Fruit fly (Drosophila melanogaster) whole organism, wandering third instar larva: ENCODE measurements around the gene CG32079.

ENCODE experiments used
- CG9705 ChIP-seq: fragments of 200-800 bp; sonication (Bioruptor generic); optimal IDR thresholded peaks from 2 replicates; lab custom pipeline; 2018; ENCODE audit warnings: missing biosample characterization, mild to moderate bottlenecking, missing genetic modification characterization
- CrebA ChIP-seq: fragments of 200-800 bp; sonication (Bioruptor generic); optimal IDR thresholded peaks from 2 replicates; lab custom pipeline; 2016; ENCODE audit warnings: missing biosample characterization, mild to moderate bottlenecking, missing genetic modification characterization, borderline replicate concordance
- Dfd ChIP-seq: fragments of >200 bp; optimal IDR thresholded peaks from 2 replicates; lab custom pipeline; 2017; ENCODE audit warnings: missing biosample characterization, missing genetic modification characterization
- Dif ChIP-seq: fragments of 200-275, 200-300 bp; sonication (Bioruptor generic); optimal IDR thresholded peaks from 2 replicates; lab custom pipeline; 2018; ENCODE audit warnings: missing biosample characterization, missing genetic modification characterization; ENCODE audit not compliant: partially characterized antibody
- Hnf4 ChIP-seq: fragments of 200-800 bp; sonication (Bioruptor generic); optimal IDR thresholded peaks from 2 replicates; lab custom pipeline; 2016; ENCODE audit warnings: missing biosample characterization, mild to moderate bottlenecking, missing genetic modification characterization
- Hr78 ChIP-seq: fragments of >200 bp; optimal IDR thresholded peaks from 2 replicates; lab custom pipeline; 2017; ENCODE audit warnings: missing biosample characterization, missing genetic modification characterization
- Hr83 ChIP-seq: fragments of 200-300 bp; sonication (Bioruptor generic); optimal IDR thresholded peaks from 2 replicates; lab custom pipeline; 2016; ENCODE audit warnings: missing biosample characterization, mild to moderate bottlenecking, missing genetic modification characterization, moderate library complexity; ENCODE audit not compliant: poor library complexity, severe bottlenecking
- Jra ChIP-seq: sonication (Bioruptor generic); optimal IDR thresholded peaks from 2 replicates; lab custom pipeline; 2016; ENCODE audit warnings: missing biosample characterization, missing genetic modification characterization
- Myc ChIP-seq: fragments of >200 bp; optimal IDR thresholded peaks from 2 replicates; lab custom pipeline; 2017
- OdsH ChIP-seq: fragments of 200-800 bp; sonication (Bioruptor generic); optimal IDR thresholded peaks from 2 replicates; lab custom pipeline; 2016; ENCODE audit warnings: missing biosample characterization, mild to moderate bottlenecking, missing genetic modification characterization
- Rel ChIP-seq, 2 experiments: fragments of 200-800 bp; sonication (Bioruptor generic) in 1 of 2; optimal IDR thresholded peaks; 2 replicates in 1 of 2; 3 replicates in 1 of 2; lab custom pipeline; 2016 to 2019; ENCODE audit warnings: mild to moderate bottlenecking in 2 of 2, missing biosample characterization in 2 of 2, missing genetic modification characterization in 2 of 2, moderate library complexity in 1 of 2
- Sp1 ChIP-seq: fragments of 200-800 bp; sonication (Bioruptor generic); optimal IDR thresholded peaks from 3 replicates; lab custom pipeline; 2019; ENCODE audit warnings: missing biosample characterization, mild to moderate bottlenecking, missing genetic modification characterization, moderate library complexity
- br ChIP-seq: fragments of 200-800 bp; sonication (Bioruptor generic); optimal IDR thresholded peaks from 2 replicates; lab custom pipeline; 2016; ENCODE audit warnings: missing biosample characterization, missing genetic modification characterization
- dl ChIP-seq, 2 experiments: fragments of 175-275, 200-275 bp in 1 of 2; fragments of 200-275 bp in 1 of 2; sonication (Bioruptor generic); optimal IDR thresholded peaks; lab custom pipeline; 2018; ENCODE audit warnings: mild to moderate bottlenecking in 2 of 2, missing biosample characterization in 2 of 2, missing genetic modification characterization in 2 of 2, moderate library complexity in 2 of 2; ENCODE audit not compliant: partially characterized antibody in 2 of 2, insufficient read depth in 1 of 2
- dsf ChIP-seq: sonication (Bioruptor generic); optimal IDR thresholded peaks from 2 replicates; lab custom pipeline; 2016; ENCODE audit warnings: missing biosample characterization, missing genetic modification characterization, borderline replicate concordance
- foxo ChIP-seq, 2 experiments: fragments of 200-800 bp; sonication (Bioruptor generic); optimal IDR thresholded peaks; 2 replicates in 1 of 2; 3 replicates in 1 of 2; lab custom pipeline; 2016 to 2017; ENCODE audit warnings: missing biosample characterization in 2 of 2, missing genetic modification characterization in 2 of 2
- fru ChIP-seq: fragments of 200-800 bp; sonication (Bioruptor generic); optimal IDR thresholded peaks from 3 replicates; lab custom pipeline; 2016; ENCODE audit warnings: missing biosample characterization, mild to moderate bottlenecking, missing genetic modification characterization
- h ChIP-seq: fragments of 200-800 bp; sonication (Bioruptor generic); optimal IDR thresholded peaks from 3 replicates; lab custom pipeline; 2016; ENCODE audit warnings: missing biosample characterization, mild to moderate bottlenecking, missing genetic modification characterization
- jim ChIP-seq: fragments of 175-275, 200-325 bp; sonication (Bioruptor generic); optimal IDR thresholded peaks from 2 replicates; lab custom pipeline; 2016; ENCODE audit warnings: missing biosample characterization, mild to moderate bottlenecking, missing genetic modification characterization
- lola ChIP-seq: fragments of >200 bp; optimal IDR thresholded peaks from 2 replicates; lab custom pipeline; 2017; ENCODE audit warnings: missing biosample characterization, missing genetic modification characterization
- pan ChIP-seq: fragments of >200 bp; optimal IDR thresholded peaks from 2 replicates; lab custom pipeline; 2017
- psq ChIP-seq: fragments of 200-800 bp; sonication (Bioruptor generic); optimal IDR thresholded peaks from 3 replicates; lab custom pipeline; 2017; ENCODE audit warnings: missing biosample characterization, mild to moderate bottlenecking, missing genetic modification characterization, moderate library complexity
- rgr ChIP-seq: fragments of 200-800 bp; sonication (Bioruptor generic); optimal IDR thresholded peaks from 3 replicates; lab custom pipeline; 2016; ENCODE audit warnings: missing biosample characterization, mild to moderate bottlenecking, missing genetic modification characterization
- sv ChIP-seq: fragments of 200-800 bp; sonication (Bioruptor generic); optimal IDR thresholded peaks from 3 replicates; lab custom pipeline; 2016; ENCODE audit warnings: missing biosample characterization, missing genetic modification characterization
- tai ChIP-seq: sonication (Bioruptor generic); optimal IDR thresholded peaks from 2 replicates; lab custom pipeline; 2016; ENCODE audit warnings: missing biosample characterization, missing genetic modification characterization
- woc ChIP-seq: sonication (Bioruptor generic); optimal IDR thresholded peaks from 2 replicates; lab custom pipeline; 2016; ENCODE audit warnings: missing biosample characterization, mild to moderate bottlenecking, missing genetic modification characterization

Gene CG32079

dm6 chr3L:11065850-11066249, 40.5 kb downstream of the CG32079 start:
- TF ChIP-seq h (GFP tag; lab: Kevin White, UChicago) (no peak), Rel (GFP tag; optimal IDR thresholded peaks at IDR 0.05; lab: Kevin White, UChicago) (no peak), Rel (tag; optimal IDR thresholded peaks at IDR 0.05; lab: Kevin White, UChicago) (peak; percentile 34)

dm6 chr3L:11069764-11070163, 44.4 kb downstream of the CG32079 start, which contains the start of gene CG6310:
TSS of gene CG6310 (minus strand) at chr3L:11069864.
- TF ChIP-seq pan (lab: Kevin White, UChicago) (no peak), sv (GFP tag; lab: Kevin White, UChicago) (no peak), woc (GFP tag; lab: Kevin White, UChicago) (no peak)

- TF ChIP-seq Hr78 (no peak), jim (GFP tag; lab: Kevin White, UChicago) (peak; percentile 11), tai (GFP tag; lab: Kevin White, UChicago) (no peak), OdsH (GFP tag; lab: Kevin White, UChicago) (peak; percentile 14), CG9705 (GFP tag; lab: Kevin White, UChicago) (no peak), Jra (GFP tag; lab: Kevin White, UChicago) (no peak), foxo (GFP tag; optimal IDR thresholded peaks at IDR 0.05; lab: Kevin White, UChicago) (peak in 1 of 2 experiments; percentile 43), Hnf4 (peak; percentile 49), Sp1 (GFP tag; lab: Kevin White, UChicago) (peak; percentile 31), Rel (GFP tag; optimal IDR thresholded peaks at IDR 0.05; lab: Kevin White, UChicago) (no peak), Rel (tag; optimal IDR thresholded peaks at IDR 0.05; lab: Kevin White, UChicago) (peak; percentile 24), rgr (GFP tag; lab: Kevin White, UChicago) (peak; percentile 56), Hr83 (GFP tag; lab: Kevin White, UChicago) (peak; percentile 77), Dif (GFP tag; lab: Kevin White, UChicago) (peak; percentile 47)
Observed at dm6 chr3L:11070372-11070854, 45.1 kb downstream of the CG32079 start, which contains the start of gene Mocs1. TSS of gene Mocs1 (plus strand) at chr3L:11070526.

dm6 chr3L:11071057-11071456, 45.7 kb downstream of the CG32079 start:
- TF ChIP-seq Hr78 (no peak), CrebA (GFP tag; lab: Kevin White, UChicago) (no peak), Myc (lab: Kevin White, UChicago) (no peak), dl (GFP tag; optimal IDR thresholded peaks at IDR 0.05; lab: Kevin White, UChicago; ENCODE audit: insufficient read depth in 1 of 2, partially characterized antibody in 2 of 2) (no peak), Dfd (GFP tag; lab: Kevin White, UChicago) (no peak), lola (GFP tag; lab: Kevin White, UChicago) (no peak), br (GFP tag; lab: Kevin White, UChicago) (no peak)
- TF ChIP-seq, all 38 proteins: peak for 0

dm6 chr3L:11074043-11074853, 48.9 kb downstream of the CG32079 start, which contains the start of the genes Pfdn2 and Noc1:
TSS of gene Pfdn2 (minus strand) at chr3L:11074388.
TSS of gene Noc1 (plus strand) at chr3L:11074769.
- TF ChIP-seq sv (GFP tag; lab: Kevin White, UChicago) (peak; percentile 24), psq (GFP tag; lab: Kevin White, UChicago) (peak; percentile 54), Myc (lab: Kevin White, UChicago) (peak; percentile 55), dsf (GFP tag; lab: Kevin White, UChicago) (peak; percentile 51), fru (no peak)
